Fruit fly (Drosophila melanogaster) whole organism, embryonic: Measurements from ENCODE around the gene CG34461.

Experiments
- Antp ChIP-seq: fragments of 200-800 bp; sonication (Bioruptor generic); optimal IDR thresholded peaks from 3 replicates; lab custom pipeline; 2016; ENCODE audit warnings: missing biosample characterization, missing genetic modification characterization
- CG10321 ChIP-seq: fragments of 200-800 bp; sonication (Bioruptor generic); IDR thresholded peaks from 2 replicates; pipeline ENCODE4 v1.3.6; 2022; ENCODE audit warnings: missing biosample characterization, missing genetic modification characterization
- CG10462 ChIP-seq: fragments of 200-800 bp; sonication (Bioruptor generic); optimal IDR thresholded peaks from 2 replicates; lab custom pipeline; 2016; ENCODE audit warnings: missing biosample characterization, missing genetic modification characterization
- CG10959 ChIP-seq: fragments of 200-800 bp; sonication (Bioruptor generic); IDR thresholded peaks from 2 replicates; pipeline ENCODE4 v1.3.6; 2022; ENCODE audit warnings: missing biosample characterization, missing genetic modification characterization
- CG13123 ChIP-seq: fragments of 200-800 bp; sonication (Bioruptor generic); optimal IDR thresholded peaks from 2 replicates; lab custom pipeline; 2016; ENCODE audit warnings: missing biosample characterization, missing genetic modification characterization
- CG13894 ChIP-seq: fragments of 200-800 bp; sonication (Bioruptor generic); optimal IDR thresholded peaks from 3 replicates; lab custom pipeline; 2018; ENCODE audit warnings: missing biosample characterization, mild to moderate bottlenecking, missing genetic modification characterization, moderate library complexity
- CG16779 ChIP-seq: fragments of 200-800 bp; sonication (Bioruptor generic); IDR thresholded peaks from 2 replicates; pipeline ENCODE4 v1.3.6; 2022; ENCODE audit warnings: missing biosample characterization, missing genetic modification characterization
- CG16815 ChIP-seq: fragments of 200-800 bp; sonication (Bioruptor generic); optimal IDR thresholded peaks from 3 replicates; lab custom pipeline; 2017; ENCODE audit warnings: missing biosample characterization, mild to moderate bottlenecking, missing genetic modification characterization
- CG17829 ChIP-seq: fragments of 200-800 bp; optimal IDR thresholded peaks from 2 replicates; lab custom pipeline; 2019; ENCODE audit warnings: missing biosample characterization, mild to moderate bottlenecking, missing genetic modification characterization, moderate library complexity
- CG2120 ChIP-seq: fragments of 200-800 bp; sonication (Bioruptor generic); optimal IDR thresholded peaks from 3 replicates; lab custom pipeline; 2016; ENCODE audit warnings: missing biosample characterization, missing genetic modification characterization
- CG31224 ChIP-seq: fragments of 200-800 bp; sonication (Bioruptor generic); IDR thresholded peaks from 2 replicates; pipeline ENCODE4 v1.3.6; 2022; ENCODE audit warnings: missing biosample characterization, missing genetic modification characterization
- CG4360 ChIP-seq: fragments of 200-800 bp; sonication (Bioruptor generic); IDR thresholded peaks from 2 replicates; pipeline ENCODE4 v1.3.6; 2022; ENCODE audit warnings: missing biosample characterization, missing genetic modification characterization
- CG4404 ChIP-seq: fragments of 200-800 bp; sonication (Bioruptor generic); IDR thresholded peaks from 2 replicates; pipeline ENCODE4 v1.3.6; 2022; ENCODE audit warnings: missing biosample characterization, missing genetic modification characterization
- CG7963 ChIP-seq: fragments of 200-800 bp; sonication (Bioruptor generic); IDR thresholded peaks from 3 replicates; pipeline ENCODE4 v1.3.6; 2022; ENCODE audit warnings: missing biosample characterization, missing genetic modification characterization; ENCODE audit not compliant: partially characterized antibody
- CG7987 ChIP-seq: fragments of 200-800 bp; sonication (Bioruptor generic); optimal IDR thresholded peaks from 2 replicates; lab custom pipeline; 2018; ENCODE audit warnings: missing biosample characterization, mild to moderate bottlenecking, missing genetic modification characterization, moderate library complexity
- D ChIP-seq, 2 experiments: fragments of 200-800 bp in 1 of 2; fragments of >200 bp in 1 of 2; sonication (Bioruptor generic) in 1 of 2; optimal IDR thresholded peaks; 2 replicates in 1 of 2; 3 replicates in 1 of 2; lab custom pipeline; 2017; ENCODE audit warnings: mild to moderate bottlenecking in 1 of 2, missing biosample characterization in 1 of 2, missing genetic modification characterization in 1 of 2, missing genetic modification reagents in 1 of 2
- D19A ChIP-seq: fragments of 200-800 bp; optimal IDR thresholded peaks from 3 replicates; lab custom pipeline; 2019; ENCODE audit warnings: missing biosample characterization, mild to moderate bottlenecking, missing genetic modification characterization, moderate library complexity
- Ets65A ChIP-seq: fragments of 200-800 bp; sonication (Bioruptor generic); peaks from one replicate; lab custom pipeline; 2016; ENCODE audit warnings: missing biosample characterization, missing genetic modification characterization
- H15 ChIP-seq: fragments of 200-800 bp; sonication (Bioruptor generic); IDR thresholded peaks from 3 replicates; pipeline ENCODE4 v1.3.6; 2022; ENCODE audit warnings: missing biosample characterization, missing genetic modification characterization
- HLH4C ChIP-seq: fragments of 200-800 bp; sonication (Bioruptor generic); IDR thresholded peaks from 3 replicates; pipeline ENCODE4 v1.3.6; 2022; ENCODE audit warnings: missing biosample characterization, missing genetic modification characterization; ENCODE audit not compliant: partially characterized antibody
- HLH54F ChIP-seq: fragments of 200-800 bp; sonication (Bioruptor generic); optimal IDR thresholded peaks from 3 replicates; lab custom pipeline; 2016; ENCODE audit warnings: missing biosample characterization, missing genetic modification characterization
- Hmx ChIP-seq: fragments of 200-800 bp; sonication (Bioruptor generic); optimal IDR thresholded peaks from 2 replicates; lab custom pipeline; 2016; ENCODE audit warnings: missing biosample characterization, missing genetic modification characterization
- Hr51 ChIP-seq, 2 experiments: fragments of 200-800 bp; sonication (Bioruptor generic); optimal IDR thresholded peaks; 2 replicates in 1 of 2; 3 replicates in 1 of 2; lab custom pipeline; 2016 to 2018; ENCODE audit warnings: missing biosample characterization in 2 of 2, missing genetic modification characterization in 2 of 2, mild to moderate bottlenecking in 1 of 2, moderate library complexity in 1 of 2
- Hsf ChIP-seq: fragments of 200-800 bp; sonication (Bioruptor generic); optimal IDR thresholded peaks from 3 replicates; lab custom pipeline; 2016; ENCODE audit warnings: missing biosample characterization, missing genetic modification characterization
- Lim3 ChIP-seq: fragments of 200-800 bp; sonication (Bioruptor generic); IDR thresholded peaks from 2 replicates; pipeline ENCODE4 v1.3.6; 2022; ENCODE audit warnings: missing biosample characterization, missing genetic modification characterization
- NC2β ChIP-seq: fragments of 200-800 bp; sonication (Bioruptor generic); optimal IDR thresholded peaks from 2 replicates; lab custom pipeline; 2016; ENCODE audit warnings: missing biosample characterization, missing genetic modification characterization
- Oli ChIP-seq: fragments of 200-800 bp; sonication (Bioruptor generic); optimal IDR thresholded peaks from 2 replicates; lab custom pipeline; 2018; ENCODE audit warnings: missing biosample characterization, mild to moderate bottlenecking, missing genetic modification characterization, moderate library complexity
- Trl ChIP-seq, 3 experiments: fragments of >200 bp in 2 of 3; fragments of 200-800 bp in 1 of 3; sonication (Bioruptor generic) in 1 of 3; optimal IDR thresholded peaks; 2 replicates in 1 of 3; 3 replicates in 2 of 3; lab custom pipeline; 2016 to 2017; ENCODE audit warnings: missing biosample characterization in 1 of 3, missing genetic modification characterization in 1 of 3
- amos ChIP-seq: fragments of 200-800 bp; sonication (Bioruptor generic); IDR thresholded peaks from 2 replicates; pipeline ENCODE4 v1.3.6; 2022; ENCODE audit warnings: missing biosample characterization, missing genetic modification characterization; ENCODE audit not compliant: partially characterized antibody
- bbx ChIP-seq: fragments of 200-800 bp; sonication (Bioruptor generic); IDR thresholded peaks from 2 replicates; pipeline ENCODE4 v1.3.6; 2022; ENCODE audit warnings: missing biosample characterization, missing genetic modification characterization; ENCODE audit not compliant: partially characterized antibody
- chinmo ChIP-seq: fragments of 200-800 bp; sonication (Bioruptor generic); IDR thresholded peaks from 4 replicates; pipeline ENCODE4 v1.3.6; 2022; ENCODE audit warnings: missing biosample characterization, missing genetic modification characterization; ENCODE audit not compliant: partially characterized antibody
- corto ChIP-seq: fragments of 200-800 bp; sonication (Bioruptor generic); optimal IDR thresholded peaks from 2 replicates; lab custom pipeline; 2016; ENCODE audit warnings: missing biosample characterization, mild to moderate bottlenecking, missing genetic modification characterization, moderate library complexity
- crol ChIP-seq: fragments of 200-800 bp; sonication (Bioruptor generic); IDR thresholded peaks from 2 replicates; pipeline ENCODE4 v1.3.6; 2022; ENCODE audit warnings: missing biosample characterization, missing genetic modification characterization
- dan ChIP-seq: fragments of 200-800 bp; sonication (Bioruptor generic); IDR thresholded peaks from 2 replicates; pipeline ENCODE4 v1.3.6; 2022; ENCODE audit warnings: missing biosample characterization, missing genetic modification characterization
- en ChIP-seq: fragments of 200-800 bp; sonication (Bioruptor generic); optimal IDR thresholded peaks from 2 replicates; lab custom pipeline; 2016; ENCODE audit warnings: missing biosample characterization, missing genetic modification characterization
- fd96Cb ChIP-seq: fragments of 200-800 bp; sonication (Bioruptor generic); optimal IDR thresholded peaks from 2 replicates; lab custom pipeline; 2018; ENCODE audit warnings: missing biosample characterization, mild to moderate bottlenecking, missing genetic modification characterization, moderate library complexity
- grau ChIP-seq: fragments of 200-800 bp; optimal IDR thresholded peaks from 3 replicates; lab custom pipeline; 2019; ENCODE audit warnings: missing biosample characterization, mild to moderate bottlenecking, missing genetic modification characterization, moderate library complexity
- hkb ChIP-seq, 2 experiments: fragments of 200-800 bp in 1 of 2; fragments of >200 bp in 1 of 2; sonication (Bioruptor generic) in 1 of 2; IDR thresholded peaks in 1 of 2; optimal IDR thresholded peaks in 1 of 2; 2 replicates each; pipeline versions ENCODE4 v1.3.6 to Lab custom; 2017 to 2022; ENCODE audit warnings: missing biosample characterization in 1 of 2, missing genetic modification characterization in 1 of 2
- lbe ChIP-seq: fragments of 200-800 bp; sonication (Bioruptor generic); optimal IDR thresholded peaks from 2 replicates; lab custom pipeline; 2016; ENCODE audit warnings: missing biosample characterization, mild to moderate bottlenecking, missing genetic modification characterization
- nom ChIP-seq: fragments of 200-800 bp; sonication (Bioruptor generic); optimal IDR thresholded peaks from 2 replicates; lab custom pipeline; 2017; ENCODE audit warnings: missing biosample characterization, missing genetic modification characterization, mild to moderate bottlenecking, moderate library complexity, missing genetic modification reagents
- pzg ChIP-seq: fragments of 200-800 bp; sonication (Bioruptor generic); optimal IDR thresholded peaks from 3 replicates; lab custom pipeline; 2018; ENCODE audit warnings: missing biosample characterization, mild to moderate bottlenecking, missing genetic modification characterization, moderate library complexity
- ranshi ChIP-seq: fragments of 200-800 bp; sonication (Bioruptor generic); IDR thresholded peaks from 2 replicates; pipeline ENCODE4 v1.3.6; 2022; ENCODE audit warnings: missing biosample characterization, missing genetic modification characterization
- slbo ChIP-seq: fragments of 200-800 bp; sonication (Bioruptor generic); IDR thresholded peaks from 2 replicates; pipeline ENCODE4 v1.3.6; 2022; ENCODE audit warnings: missing biosample characterization, missing genetic modification characterization
- sqz ChIP-seq: fragments of 200-800 bp; sonication (Bioruptor generic); optimal IDR thresholded peaks from 3 replicates; lab custom pipeline; 2018; ENCODE audit warnings: missing biosample characterization, mild to moderate bottlenecking, missing genetic modification characterization
- tin ChIP-seq: fragments of 200-800 bp; sonication (Bioruptor generic); optimal IDR thresholded peaks from 3 replicates; lab custom pipeline; 2016; ENCODE audit warnings: missing biosample characterization, missing genetic modification characterization
- tio ChIP-seq: fragments of 200-800 bp; sonication (Bioruptor generic); optimal IDR thresholded peaks from 2 replicates; lab custom pipeline; 2017; ENCODE audit warnings: missing biosample characterization, missing genetic modification characterization, inconsistent platforms
- tll ChIP-seq, 2 experiments: fragments of 200-800 bp in 1 of 2; fragments of >200 bp in 1 of 2; sonication (Bioruptor generic) in 1 of 2; optimal IDR thresholded peaks; 2 replicates each; lab custom pipeline; 2017 to 2019; ENCODE audit warnings: missing biosample characterization in 2 of 2, missing genetic modification characterization in 2 of 2, mild to moderate bottlenecking in 1 of 2, moderate library complexity in 1 of 2
- usp ChIP-seq: fragments of >200 bp; optimal IDR thresholded peaks from 2 replicates; lab custom pipeline; 2017; ENCODE audit warnings: missing biosample characterization, missing genetic modification characterization
- vvl ChIP-seq: fragments of 200-800 bp; sonication (Bioruptor generic); IDR thresholded peaks from 2 replicates; pipeline ENCODE4 v1.3.6; 2022; ENCODE audit warnings: missing biosample characterization, missing genetic modification characterization
- zen ChIP-seq: fragments of 200-800 bp; sonication (Bioruptor generic); optimal IDR thresholded peaks from 3 replicates; lab custom pipeline; 2018; ENCODE audit warnings: missing biosample characterization, mild to moderate bottlenecking, missing genetic modification characterization, moderate library complexity

The CG34461 gene

dm6 chr3L:8372035-8372434 lies 46.4 kb downstream of the CG34461 start, which contains the start of gene ImpE1 (continued):
- no peak for TF ChIP-seq H15 (GFP tag; lab: Robert Waterston, UW)
- no peak for TF ChIP-seq HLH4C (GFP tag; lab: Robert Waterston, UW)
- TF ChIP-seq corto (GFP tag; lab: Kevin White, UChicago) = no peak
- no peak for TF ChIP-seq CG4404 (GFP tag; lab: Robert Waterston, UW)
- TF ChIP-seq zen = no peak
- TF ChIP-seq CG13123 (GFP tag; lab: Kevin White, UChicago) = no peak
- no peak for TF ChIP-seq tio (GFP tag; lab: Kevin White, UChicago)
- TF ChIP-seq CG7963 (GFP tag; lab: Robert Waterston, UW) = no peak
- TF ChIP-seq D (optimal IDR thresholded peaks at IDR 0.05; lab: Kevin White, UChicago) = no peak
- TF ChIP-seq D (GFP tag; optimal IDR thresholded peaks at IDR 0.05; lab: Kevin White, UChicago) = no peak
- no peak for TF ChIP-seq Hsf
- TF ChIP-seq CG13894 = no peak
- TF ChIP-seq grau (tag; lab: Kevin White, UChicago) = no peak
- no peak for TF ChIP-seq hkb (optimal IDR thresholded peaks at IDR 0.05; lab: Kevin White, UChicago)
- TF ChIP-seq hkb (GFP tag; IDR thresholded peaks at IDR 0.05; lab: Robert Waterston, UW) = no peak
- TF ChIP-seq Hmx (GFP tag; lab: Kevin White, UChicago) = no peak
- TF ChIP-seq amos (GFP tag; lab: Robert Waterston, UW) = no peak
- no peak for TF ChIP-seq CG31224 (GFP tag; lab: Robert Waterston, UW)
- no peak for TF ChIP-seq slbo (GFP tag; lab: Robert Waterston, UW)
- TF ChIP-seq Ets65A (GFP tag; lab: Kevin White, UChicago) = peak; percentile 35
- no peak for TF ChIP-seq D19A (tag; lab: Kevin White, UChicago)
- TF ChIP-seq Lim3 (GFP tag; lab: Robert Waterston, UW) = no peak
- TF ChIP-seq CG10321 (GFP tag; lab: Robert Waterston, UW) = no peak
- no peak for TF ChIP-seq pzg (GFP tag; lab: Kevin White, UChicago)
- TF ChIP-seq dan = no peak
- TF ChIP-seq CG17829 (tag; lab: Kevin White, UChicago) = no peak
- peak; percentile 48; the same call in 1 of the 2 replicates for TF ChIP-seq vvl (GFP tag; lab: Robert Waterston, UW)
- TF ChIP-seq CG10959 = no peak
- no peak for TF ChIP-seq CG10462 (GFP tag; lab: Kevin White, UChicago)
- no peak for TF ChIP-seq CG4360 (GFP tag; lab: Robert Waterston, UW)
- TF ChIP-seq chinmo = 0 out of 4 replicates have a peak, but pooled peaks have one; percentile 72
- TF ChIP-seq en (GFP tag; lab: Kevin White, UChicago) = no peak
- TF ChIP-seq crol = no peak
- 0 out of 2 replicates have a peak, but pooled peaks have one; percentile 8 for TF ChIP-seq bbx
- TF ChIP-seq tll (GFP tag; optimal IDR thresholded peaks at IDR 0.05; lab: Kevin White, UChicago) = no peak
- TF ChIP-seq lbe (GFP tag; lab: Kevin White, UChicago) = no peak
- TF ChIP-seq Trl (optimal IDR thresholded peaks at IDR 0.05; lab: Kevin White, UChicago) = no peak
- no peak for TF ChIP-seq Trl (GFP tag; optimal IDR thresholded peaks at IDR 0.05; lab: Kevin White, UChicago)
- TF ChIP-seq sqz (GFP tag; lab: Kevin White, UChicago) = no peak
- no peak for TF ChIP-seq usp (GFP tag; lab: Kevin White, UChicago)
- TF ChIP-seq fd96Cb (tag; lab: Kevin White, UChicago) = no peak
- no peak for TF ChIP-seq Oli (tag; lab: Kevin White, UChicago)
- no peak for TF ChIP-seq CG2120 (GFP tag; lab: Kevin White, UChicago)
- no peak for TF ChIP-seq Antp (GFP tag; lab: Kevin White, UChicago)
- no peak for TF ChIP-seq CG16779 (GFP tag; lab: Robert Waterston, UW)
- no peak for TF ChIP-seq Hr51 (GFP tag; optimal IDR thresholded peaks at IDR 0.05; lab: Kevin White, UChicago)
- no peak for TF ChIP-seq ranshi
- no peak for TF ChIP-seq CG7987 (GFP tag; lab: Kevin White, UChicago)
- TF ChIP-seq HLH54F (GFP tag; lab: Kevin White, UChicago) = no peak
- TF ChIP-seq tin (GFP tag; lab: Kevin White, UChicago) = no peak
- no peak for TF ChIP-seq NC2β (GFP tag; lab: Kevin White, UChicago)
- no peak for TF ChIP-seq CG16815 (GFP tag; lab: Kevin White, UChicago)
- peak; percentile 24 for TF ChIP-seq nom (GFP tag; lab: Kevin White, UChicago)
